Fruit fly (Drosophila melanogaster) whole organism: ENCODE data around the gene CG42724.

ENCODE experiments used
- CG8478 ChIP-seq: fragments of >200 bp; optimal IDR thresholded peaks from 2 replicates; lab custom pipeline; 2018; ENCODE audit warnings: inconsistent platforms
- EcR ChIP-seq, 2 experiments: fragments of >200 bp; optimal IDR thresholded peaks; 2 replicates each; lab custom pipeline; 2017; ENCODE audit warnings: missing biosample characterization in 2 of 2, missing genetic modification characterization in 2 of 2, missing genetic modification reagents in 2 of 2
- pan ChIP-seq: fragments of >200 bp; optimal IDR thresholded peaks from 2 replicates; lab custom pipeline; 2017
- psq ChIP-seq: fragments of >200 bp; optimal IDR thresholded peaks from 2 replicates; lab custom pipeline; 2017
- usp ChIP-seq: fragments of >200 bp; optimal IDR thresholded peaks from 2 replicates; lab custom pipeline; 2017; ENCODE audit warnings: missing biosample characterization, missing genetic modification characterization, mixed read lengths

DNA sequence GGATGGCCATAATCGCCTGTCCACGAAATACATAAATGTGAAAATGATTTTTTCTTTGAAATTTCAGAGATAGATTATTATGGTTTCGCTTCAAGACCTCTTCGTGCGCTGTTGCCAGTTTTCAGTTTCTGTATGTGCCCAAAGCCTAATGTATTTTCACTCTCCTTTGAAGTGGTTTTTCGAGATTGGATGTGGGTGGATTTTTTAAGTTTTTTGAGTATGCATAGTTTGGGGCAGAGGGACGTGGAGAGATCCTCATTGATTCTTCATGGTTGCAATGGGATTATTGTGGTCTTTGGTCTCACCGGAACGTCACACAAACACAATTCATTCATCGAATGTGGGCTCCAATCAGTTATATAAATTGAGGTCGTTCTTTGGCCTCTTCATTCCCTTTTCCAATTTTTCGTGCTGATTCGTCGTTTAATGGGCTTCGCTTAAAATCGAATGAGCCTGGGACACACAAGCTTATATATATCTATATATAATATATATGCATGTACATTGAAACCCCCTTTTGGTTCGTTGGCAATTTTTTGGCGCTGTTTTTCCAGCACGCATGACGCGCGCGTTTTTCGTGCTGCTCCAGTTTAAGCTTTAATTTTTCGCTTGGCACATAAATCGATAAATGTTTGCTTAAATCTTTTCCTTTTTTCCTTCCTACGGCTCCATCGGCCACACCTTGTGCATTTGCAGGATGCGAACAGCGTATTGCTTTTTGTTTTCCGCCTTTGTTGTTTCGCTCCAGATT lies 43.5 kb upstream of the CG42724 start:
- TF ChIP-seq usp (GFP tag; lab: Kevin White, UChicago) (no peak), CG8478 (lab: Kevin White, UChicago) (no peak), psq (lab: Kevin White, UChicago) (no peak), EcR (GFP tag; optimal IDR thresholded peaks at IDR 0.05; lab: Kevin White, UChicago) (no peak), pan (lab: Kevin White, UChicago) (no peak)
